Fruit fly (Drosophila melanogaster) whole organism, prepupa: ENCODE results near the gene Edg78E.
A peak's percentile ranks its signal among the peaks of the same experiment; 100 is the strongest.

Source experiments
- CG15336 ChIP-seq: fragments of 200-800 bp; sonication (Bioruptor generic); IDR thresholded peaks from 2 replicates; pipeline ENCODE4 v1.3.6; 2022; ENCODE audit warnings: missing biosample characterization, missing genetic modification characterization
- CG3919 ChIP-seq: fragments of 200-800 bp; sonication (Bioruptor generic); optimal IDR thresholded peaks from 3 replicates; lab custom pipeline; 2016; ENCODE audit warnings: missing biosample characterization, missing genetic modification characterization
- CG4318 ChIP-seq: fragments of 200-800 bp; sonication (Bioruptor generic); optimal IDR thresholded peaks from 3 replicates; lab custom pipeline; 2017; ENCODE audit warnings: missing biosample characterization, mild to moderate bottlenecking, missing genetic modification characterization
- CG6163 ChIP-seq: fragments of 200-800 bp; sonication (Bioruptor generic); IDR thresholded peaks from 3 replicates; pipeline ENCODE4 v1.3.6; 2022; ENCODE audit warnings: missing biosample characterization, missing genetic modification characterization
- CG6276 ChIP-seq: fragments of 200-800 bp; sonication (Bioruptor generic); optimal IDR thresholded peaks from 2 replicates; lab custom pipeline; 2017; ENCODE audit warnings: missing biosample characterization, mild to moderate bottlenecking, missing genetic modification characterization
- CG6808 ChIP-seq: fragments of 200-800 bp; sonication (Bioruptor generic); optimal IDR thresholded peaks from 3 replicates; lab custom pipeline; 2017; ENCODE audit warnings: missing biosample characterization, missing genetic modification characterization, mild to moderate bottlenecking, moderate library complexity, missing genetic modification reagents
- CG6854 ChIP-seq: fragments of 200-800 bp; sonication (Bioruptor generic); optimal IDR thresholded peaks from 2 replicates; lab custom pipeline; 2017; ENCODE audit warnings: missing biosample characterization, mild to moderate bottlenecking, missing genetic modification characterization
- CG7368 ChIP-seq: fragments of 200-800 bp; sonication (Bioruptor generic); optimal IDR thresholded peaks from 3 replicates; lab custom pipeline; 2016; ENCODE audit warnings: missing biosample characterization, missing genetic modification characterization
- CG8119 ChIP-seq: fragments of 200-800 bp; sonication (Bioruptor generic); IDR thresholded peaks from 3 replicates; pipeline ENCODE4 v1.3.6; 2022; ENCODE audit warnings: missing biosample characterization, missing genetic modification characterization
- CG8319 ChIP-seq: fragments of 200-800 bp; sonication (Bioruptor generic); optimal IDR thresholded peaks from 3 replicates; lab custom pipeline; 2016; ENCODE audit warnings: missing biosample characterization, missing genetic modification characterization
- CG8632 ChIP-seq: fragments of 200-800 bp; sonication (Bioruptor generic); optimal IDR thresholded peaks from 3 replicates; lab custom pipeline; 2016; ENCODE audit warnings: missing biosample characterization, missing genetic modification characterization
- Eip75B ChIP-seq: fragments of 200-800 bp; sonication (Bioruptor generic); optimal IDR thresholded peaks from 3 replicates; lab custom pipeline; 2016; ENCODE audit warnings: missing biosample characterization, missing genetic modification characterization
- Eip78C ChIP-seq: fragments of 200-800 bp; sonication (Bioruptor generic); peaks from one replicate; lab custom pipeline; 2016; ENCODE audit warnings: missing biosample characterization, missing genetic modification characterization
- Ets21C ChIP-seq: fragments of 200-800 bp; sonication (Bioruptor generic); optimal IDR thresholded peaks from 3 replicates; lab custom pipeline; 2016; ENCODE audit warnings: missing biosample characterization, missing genetic modification characterization
- Gug ChIP-seq: fragments of 200-800 bp; sonication (Bioruptor generic); IDR thresholded peaks from 2 replicates; pipeline ENCODE4 v1.3.6; 2022; ENCODE audit warnings: missing biosample characterization, missing genetic modification characterization
- Hr39 ChIP-seq: fragments of 200-800 bp; sonication (Bioruptor generic); optimal IDR thresholded peaks from 2 replicates; lab custom pipeline; 2016; ENCODE audit warnings: missing biosample characterization, missing genetic modification characterization
- Lpt ChIP-seq: fragments of 200-800 bp; sonication (Bioruptor generic); optimal IDR thresholded peaks from 3 replicates; lab custom pipeline; 2016; ENCODE audit warnings: missing biosample characterization, missing genetic modification characterization
- Met ChIP-seq: fragments of 200-800 bp; sonication (Bioruptor generic); optimal IDR thresholded peaks from 3 replicates; lab custom pipeline; 2016; ENCODE audit warnings: missing biosample characterization, missing genetic modification characterization
- cyc ChIP-seq: fragments of 200-800 bp; sonication (Bioruptor generic); optimal IDR thresholded peaks from 3 replicates; lab custom pipeline; 2016; ENCODE audit warnings: missing biosample characterization, missing genetic modification characterization
- dsx ChIP-seq: fragments of 200-800 bp; optimal IDR thresholded peaks from 3 replicates; lab custom pipeline; 2019; ENCODE audit warnings: missing biosample characterization, mild to moderate bottlenecking, missing genetic modification characterization, moderate library complexity; ENCODE audit not compliant: poor library complexity, severe bottlenecking
- eg ChIP-seq: fragments of 200-800 bp; sonication (Bioruptor generic); IDR thresholded peaks from 3 replicates; pipeline ENCODE4 v1.3.6; 2022; ENCODE audit warnings: missing biosample characterization, missing genetic modification characterization
- esn ChIP-seq: fragments of 200-800 bp; sonication (Bioruptor generic); optimal IDR thresholded peaks from 2 replicates; lab custom pipeline; 2016; ENCODE audit warnings: missing biosample characterization, mild to moderate bottlenecking, missing genetic modification characterization, moderate library complexity
- fkh ChIP-seq: fragments of 200-800 bp; sonication (Bioruptor generic); optimal IDR thresholded peaks from 3 replicates; lab custom pipeline; 2017; ENCODE audit warnings: missing biosample characterization, mild to moderate bottlenecking, missing genetic modification characterization, moderate library complexity
- salr ChIP-seq, 2 experiments: fragments of 200-800 bp; sonication (Bioruptor generic); optimal IDR thresholded peaks; 3 replicates each; lab custom pipeline; 2016 to 2018; ENCODE audit warnings: missing biosample characterization in 2 of 2, missing genetic modification characterization in 2 of 2, mild to moderate bottlenecking in 1 of 2
- spab ChIP-seq: fragments of 200-800 bp; sonication (Bioruptor generic); optimal IDR thresholded peaks from 2 replicates; lab custom pipeline; 2017; ENCODE audit warnings: missing biosample characterization, mild to moderate bottlenecking, missing genetic modification characterization, missing genetic modification reagents
- ss ChIP-seq, 2 experiments: fragments of 200-800 bp; sonication (Bioruptor generic); optimal IDR thresholded peaks; 2 replicates in 1 of 2; 3 replicates in 1 of 2; lab custom pipeline; 2017 to 2018; ENCODE audit warnings: mild to moderate bottlenecking in 2 of 2, missing biosample characterization in 2 of 2, missing genetic modification characterization in 2 of 2, moderate library complexity in 1 of 2
- svp ChIP-seq: fragments of 200-800 bp; sonication (Bioruptor generic); peaks from one replicate; lab custom pipeline; 2016; ENCODE audit warnings: missing biosample characterization, missing genetic modification characterization

Edg78E gene

DNA sequence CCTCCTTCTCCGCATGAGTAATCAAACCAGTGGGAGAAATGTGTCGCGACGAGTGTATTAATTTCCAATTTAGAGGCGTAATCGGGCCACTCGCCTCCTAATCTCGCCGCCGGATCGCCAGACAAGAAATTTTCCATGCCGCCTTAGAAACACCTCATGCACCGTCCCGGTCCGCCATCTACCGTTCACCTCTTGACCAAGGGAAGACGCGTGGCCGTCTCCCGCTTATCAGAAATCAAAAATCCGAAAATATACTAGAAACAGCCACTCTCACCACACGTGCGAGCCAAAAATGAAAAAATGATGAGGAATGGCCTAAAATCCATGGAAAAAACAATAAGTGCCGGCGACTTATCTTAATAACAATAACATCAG is 21.7 kb downstream of the Edg78E start:
- TF ChIP-seq svp = peak; percentile 69
- TF ChIP-seq Met (GFP tag; lab: Kevin White, UChicago) = no peak

DNA sequence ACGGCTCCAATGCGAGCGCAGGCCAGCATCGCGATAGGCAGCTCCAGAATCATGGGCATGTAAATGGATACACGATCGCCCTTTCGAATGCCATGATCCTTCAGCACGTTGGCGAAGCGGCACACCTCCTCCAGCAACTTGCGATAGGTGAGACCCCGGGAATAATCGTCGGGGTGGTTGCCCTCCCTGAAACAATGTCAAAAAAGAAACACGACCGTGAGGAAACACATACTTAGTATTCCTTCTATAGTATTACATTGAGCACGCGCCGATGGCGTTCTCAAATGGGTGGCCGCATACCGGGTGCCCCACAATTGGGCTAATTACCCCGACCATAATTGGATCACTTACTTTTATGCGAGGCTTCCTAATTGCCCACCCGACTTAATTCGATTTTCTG is 24.1 kb downstream of the Edg78E start:
- peak; percentile 95 for TF ChIP-seq svp
- TF ChIP-seq Lpt (GFP tag; lab: Kevin White, UChicago) = no peak
- TF ChIP-seq, all 60 proteins: peak for 1

DNA sequence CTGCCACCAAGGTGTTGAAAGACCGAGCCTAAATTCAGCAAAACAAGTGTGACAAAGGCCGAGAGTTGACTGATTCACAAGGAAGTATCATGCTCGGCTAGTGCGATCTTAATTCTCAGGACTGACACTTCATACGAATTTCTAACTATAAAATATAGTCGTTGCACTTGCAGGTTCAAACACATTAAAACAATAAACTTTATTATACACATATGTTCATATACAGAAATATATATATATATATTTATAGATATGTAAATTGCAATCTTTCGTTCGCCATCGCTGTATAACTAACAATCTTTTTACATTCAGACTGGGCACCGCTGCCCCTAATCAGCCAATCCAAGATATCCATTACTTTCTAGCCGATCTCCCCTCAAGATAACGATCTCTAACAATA is 27.1 kb downstream of the Edg78E start, which contains the start of gene CG9389:
Gene CG9389 (minus strand): TSS at position 101 of the 400 bp plus-strand sequence.
- TF ChIP-seq dsx = no peak
- no peak for TF ChIP-seq CG6854 (GFP tag; lab: Kevin White, UChicago)
- TF ChIP-seq CG6276 (GFP tag; lab: Kevin White, UChicago) = no peak
- no peak for TF ChIP-seq ss (GFP tag; optimal IDR thresholded peaks at IDR 0.05; lab: Kevin White, UChicago)
- TF ChIP-seq Gug (GFP tag; lab: Robert Waterston, UW) = no peak
- TF ChIP-seq CG4318 (GFP tag; lab: Kevin White, UChicago) = no peak
- no peak for TF ChIP-seq CG8632 (GFP tag; lab: Kevin White, UChicago)
- TF ChIP-seq Eip78C (GFP tag; lab: Kevin White, UChicago) = no peak
- no peak for TF ChIP-seq Ets21C (GFP tag; lab: Kevin White, UChicago)
- no peak for TF ChIP-seq CG6163 (GFP tag; lab: Robert Waterston, UW)
- no peak for TF ChIP-seq CG7368
- no peak for TF ChIP-seq salr (GFP tag; optimal IDR thresholded peaks at IDR 0.05; lab: Kevin White, UChicago)
- TF ChIP-seq CG8319 (GFP tag; lab: Kevin White, UChicago) = no peak
- TF ChIP-seq esn (GFP tag; lab: Kevin White, UChicago) = no peak

DNA sequence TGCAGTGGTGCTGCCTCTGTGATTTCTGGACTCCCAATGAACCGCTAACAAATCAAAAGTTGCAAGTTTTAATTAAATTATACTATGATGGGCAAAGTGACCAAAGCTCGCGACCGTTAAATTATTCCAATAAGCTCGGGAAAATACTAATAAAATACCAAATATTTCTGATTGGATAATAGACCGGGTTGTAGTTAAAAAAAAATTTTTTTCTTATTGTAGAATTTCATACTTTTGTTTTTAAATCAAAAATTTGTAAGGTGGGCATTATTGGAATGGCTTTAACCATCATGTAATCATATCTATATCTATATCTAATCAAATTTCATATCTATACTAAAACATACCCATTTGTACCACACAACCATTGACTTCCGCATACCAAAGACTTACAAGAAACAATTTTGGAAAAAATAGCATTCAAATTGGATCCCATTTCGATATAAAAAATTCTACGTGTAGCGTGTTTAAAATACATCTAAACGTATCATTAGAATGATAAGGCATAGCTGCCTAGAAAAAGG is 29.7 kb downstream of the Edg78E start, which contains the start of gene CG9391:
Gene CG9391 (minus strand): TSS at position 474 of the 524 bp plus-strand sequence.
- TF ChIP-seq spab (GFP tag; lab: Kevin White, UChicago) = no peak
- peak; percentile 57 for TF ChIP-seq svp
- TF ChIP-seq CG3919 = no peak
- TF ChIP-seq Hr39 (GFP tag; lab: Kevin White, UChicago) = no peak

DNA sequence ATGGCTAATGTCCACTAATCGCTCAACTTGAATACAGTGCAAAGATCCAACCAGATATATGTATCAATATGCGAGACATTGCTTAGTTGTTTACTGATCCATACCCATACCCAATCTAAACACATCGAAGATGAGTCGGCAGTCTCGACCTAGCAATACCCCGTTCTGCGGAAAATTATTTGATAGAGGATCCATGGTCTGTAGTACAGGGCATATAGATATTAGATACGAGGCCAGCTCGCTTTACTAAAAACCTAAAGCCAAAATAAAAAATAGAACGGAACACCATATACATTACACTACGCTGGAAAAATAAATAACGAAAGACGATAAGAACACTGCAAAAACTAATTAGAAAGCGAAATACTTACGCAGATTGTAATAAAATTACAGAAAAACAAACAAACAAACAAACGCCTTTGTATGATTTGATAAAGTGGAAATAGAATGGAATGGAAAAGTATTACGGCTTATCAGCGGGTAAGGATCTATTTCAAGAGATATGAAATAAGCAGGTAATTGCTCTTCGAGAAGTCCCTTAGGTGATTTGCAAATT is 31.4 kb downstream of the Edg78E start:
- TF ChIP-seq svp = peak; percentile 59
- no peak for TF ChIP-seq ss (GFP tag; optimal IDR thresholded peaks at IDR 0.05; lab: Kevin White, UChicago)
- TF ChIP-seq eg = 0 out of 3 replicates have a peak, but pooled peaks have one; percentile 16
- TF ChIP-seq fkh = peak; percentile 17

DNA sequence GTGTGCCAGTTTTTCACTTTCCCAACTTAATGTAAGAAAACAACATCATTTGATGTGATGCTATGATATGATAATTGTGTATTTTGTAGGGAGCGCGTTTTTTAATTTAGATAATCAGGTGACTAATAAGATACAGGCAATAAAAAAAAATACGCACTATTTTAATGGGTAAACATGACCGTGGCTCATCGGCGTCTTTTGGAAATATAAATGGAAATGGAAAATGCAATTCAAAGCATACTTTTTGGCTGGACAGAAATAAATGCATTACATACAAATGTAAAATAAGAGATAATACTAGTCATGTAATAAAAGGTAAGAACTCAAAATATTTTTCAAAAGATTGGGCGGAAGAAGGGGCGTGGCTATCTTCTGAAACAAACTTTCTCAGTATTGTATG is 35.2 kb downstream of the Edg78E start:
- TF ChIP-seq CG6276 (GFP tag; lab: Kevin White, UChicago) (no peak), Ets21C (GFP tag; lab: Kevin White, UChicago) (no peak), fkh (peak; percentile 28)

dm6 chr3L:21261403-21262164 is 36.0 kb downstream of the Edg78E start:
- TF ChIP-seq Eip78C (GFP tag; lab: Kevin White, UChicago) = peak; percentile 43
- TF ChIP-seq eg = 0 out of 3 replicates have a peak, but pooled peaks have one; percentile 28
- peak; percentile 43 for TF ChIP-seq Eip75B (GFP tag; lab: Kevin White, UChicago)
- TF ChIP-seq CG8119 = 0 out of 3 replicates have a peak, but pooled peaks have one; percentile 17
- no peak for TF ChIP-seq cyc (GFP tag; lab: Kevin White, UChicago)
- 0 out of 2 replicates have a peak, but pooled peaks have one; percentile 22 for TF ChIP-seq CG15336 (GFP tag; lab: Robert Waterston, UW)
- TF ChIP-seq CG6808 (GFP tag; lab: Kevin White, UChicago) = no peak
- peak; percentile 49 for TF ChIP-seq svp
- TF ChIP-seq, all 60 proteins: peak for 6
